Fruit fly (Drosophila melanogaster) whole organism, adult: Measurements from ENCODE around the gene esg.

Experiments used
- CG14711 ChIP-seq: fragments of 200-800 bp; sonication (Bioruptor generic); optimal IDR thresholded peaks from 2 replicates; lab custom pipeline; 2018; ENCODE audit warnings: missing biosample characterization, mild to moderate bottlenecking, missing genetic modification characterization, moderate library complexity
- CG1620 ChIP-seq: fragments of 200-800 bp; sonication (Bioruptor generic); optimal IDR thresholded peaks from 2 replicates; lab custom pipeline; 2016; ENCODE audit warnings: missing biosample characterization, missing genetic modification characterization

dm6 chr2L:15371939-15372338 lies 38.3 kb downstream of the esg start:
- no peak for TF ChIP-seq CG14711 (tag; lab: Kevin White, UChicago)
- TF ChIP-seq CG1620 (GFP tag; lab: Kevin White, UChicago), result no peak
